Worm (Caenorhabditis elegans) whole organism, L1 larva: ENCODE data around the gene clec-51.

Experiments used
- C16A3.4 ChIP-seq: fragments of 150-350 bp; optimal IDR thresholded peaks from 2 replicates; lab custom pipeline; 2014; ENCODE audit warnings: missing biosample characterization, missing genetic modification characterization
- hlh-17 ChIP-seq: fragments of 200-800 bp; sonication (Bioruptor generic); optimal IDR thresholded peaks from 2 replicates; lab custom pipeline; 2018; ENCODE audit warnings: missing genetic modification characterization, mild to moderate bottlenecking, missing compliant biosample characterization, moderate library complexity, borderline replicate concordance
- lsy-2 ChIP-seq, 2 experiments: fragments of 150-350 bp; optimal IDR thresholded peaks; 2 replicates each; lab custom pipeline; 2014; ENCODE audit warnings: missing biosample characterization in 2 of 2, missing genetic modification characterization in 2 of 2
- nhr-237 ChIP-seq: fragments of 150-350 bp; optimal IDR thresholded peaks from 2 replicates; lab custom pipeline; 2014; ENCODE audit warnings: missing biosample characterization, missing genetic modification characterization
- unc-86 ChIP-seq: sonication (generic microtip); optimal IDR thresholded peaks from 2 replicates; lab custom pipeline; 2016; ENCODE audit warnings: missing genetic modification characterization, missing compliant biosample characterization
- vab-15 ChIP-seq: sonication (generic microtip); optimal IDR thresholded peaks from 2 replicates; lab custom pipeline; 2017; ENCODE audit warnings: missing genotype, mild to moderate bottlenecking, missing genetic modification characterization, missing compliant biosample characterization

DNA sequence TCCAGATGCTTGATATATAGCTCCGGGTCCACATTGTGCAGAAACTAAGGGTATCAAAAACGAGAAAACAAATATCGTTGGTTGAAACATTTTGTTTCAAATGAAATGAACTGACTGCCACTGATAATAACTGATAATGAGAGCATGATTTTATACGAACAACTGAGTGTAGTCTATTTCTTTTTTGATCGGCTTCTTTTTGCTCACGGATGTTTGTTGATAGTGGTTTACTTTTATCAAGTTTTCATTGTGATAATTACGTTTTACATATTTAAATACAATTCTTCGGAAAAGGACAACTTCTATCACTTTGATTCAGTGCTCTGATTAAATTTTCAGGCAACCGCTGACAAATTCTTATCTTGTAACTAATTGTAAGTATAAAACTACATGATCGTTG lies at the start of gene clec-51:
- no peak for TF ChIP-seq vab-15 (tag; lab: Kevin White, UChicago)
- no peak for TF ChIP-seq lsy-2 (tag; optimal IDR thresholded peaks at IDR 0.05; lab: Kevin White, UChicago)
- no peak for TF ChIP-seq nhr-237
- no peak for TF ChIP-seq hlh-17
- no peak for TF ChIP-seq unc-86 (tag; lab: Kevin White, UChicago)
- TF ChIP-seq C16A3.4 (tag; lab: Kevin White, UChicago), result no peak
